Worm (Caenorhabditis elegans): ENCODE data around the gene C09F5.3.

C09F5.3 gene

ce11 chrIII:644660-645059, 20.4 kb downstream of the C09F5.3 start:
- TF ChIP-seq lin-29 (GFP tag; IDR thresholded peaks at IDR 0.05) (no peak), unc-62 (GFP tag; optimal IDR thresholded peaks at IDR 0.05 in 1 of 2) (peak in 1 of 2 experiments; percentile 57), unc-62 (tag; optimal IDR thresholded peaks at IDR 0.05) (no peak)

DNA sequence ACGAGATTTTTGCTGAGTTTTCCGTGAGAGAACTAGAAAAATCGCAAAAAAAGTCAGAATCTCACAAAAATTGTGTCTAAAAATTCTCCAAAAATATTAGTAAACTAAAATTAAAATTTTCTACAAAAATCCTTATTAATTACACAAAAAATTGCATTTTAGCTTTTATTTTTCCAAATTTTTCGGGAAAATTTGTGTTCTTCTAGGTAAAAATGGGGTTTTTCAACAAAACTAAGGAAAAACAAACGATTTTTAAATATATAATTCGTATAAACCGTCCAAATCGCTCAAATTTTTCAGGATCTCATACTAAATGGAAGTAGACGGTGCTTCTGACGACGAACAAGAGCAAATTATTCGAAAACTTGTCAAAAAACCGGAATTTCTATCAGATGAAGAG, 23.3 kb downstream of the C09F5.3 start, which contains the start of gene W06E11.1:
W06E11.1 (plus strand) TSS at position 301 of the 400 bp plus-strand sequence.
- TF ChIP-seq lin-38 (GFP tag; IDR thresholded peaks at IDR 0.05) (peak; percentile 38), nhr-77 (tag; optimal IDR thresholded peaks at IDR 0.05) (no peak)

ce11 chrIII:640198-640803, 24.8 kb downstream of the C09F5.3 start, which contains the start of the genes tag-266 and tag-267:
TSS of gene tag-266 (minus strand) at chrIII:640226.
TSS of gene tag-267 (plus strand) at chrIII:640790.
- TF ChIP-seq nhr-11 (tag; optimal IDR thresholded peaks at IDR 0.05) (peak; percentile 44), fkh-10 (GFP tag; optimal IDR thresholded peaks at IDR 0.05) (peak; percentile 62), hmg-1.1 (GFP tag; IDR thresholded peaks at IDR 0.05) (peak; percentile 55; the same call in 1 of the 2 replicates), hif-1 (tag; optimal IDR thresholded peaks at IDR 0.05) (peak in 1 of 2 experiments; percentile 91), spr-1 (tag; optimal IDR thresholded peaks at IDR 0.05) (peak; percentile 23), ZK337.2 (GFP tag; IDR thresholded peaks at IDR 0.05) (peak; percentile 16; the same call in 1 of the 2 replicates), unc-130 (GFP tag; optimal IDR thresholded peaks at IDR 0.05) (peak; percentile 94), pha-4 (GFP tag; IDR thresholded peaks at IDR 0.05) (peak; percentile 38; the same call in 1 of the 2 replicates), pha-4 (tag; optimal IDR thresholded peaks at IDR 0.05) (no peak), mep-1 (tag; optimal IDR thresholded peaks at IDR 0.05) (peak; percentile 78), dve-1 (tag; optimal IDR thresholded peaks at IDR 0.05; ENCODE audit: insufficient read depth) (peak; percentile 47), rbr-2 (tag; optimal IDR thresholded peaks at IDR 0.05) (peak; percentile 76), nhr-6 (tag; optimal IDR thresholded peaks at IDR 0.05) (peak; percentile 1), zfp-2 (tag; optimal IDR thresholded peaks at IDR 0.05) (no peak), aha-1 (tag) (peak; percentile 63), mes-2 (tag; optimal IDR thresholded peaks at IDR 0.05; ENCODE audit: poor library complexity, severe bottlenecking) (peak; percentile 87), ceh-44 (GFP tag; IDR thresholded peaks at IDR 0.05) (no peak), vab-7 (GFP tag; IDR thresholded peaks at IDR 0.05) (peak; percentile 62; the same call in 1 of the 2 replicates), dpl-1 (GFP tag; optimal IDR thresholded peaks at IDR 0.05) (peak; percentile 43), lsy-2 (tag; optimal IDR thresholded peaks at IDR 0.05) (peak in 1 of 2 experiments; percentile 73), nhr-28 (tag; optimal IDR thresholded peaks at IDR 0.05) (peak; percentile 33), D1046.2 (GFP tag; IDR thresholded peaks at IDR 0.05) (no peak), hlh-11 (tag; optimal IDR thresholded peaks at IDR 0.05) (peak; percentile 36), mxl-2 (GFP tag; conservative IDR thresholded peaks at IDR 0.05) (no peak), daf-16 (GFP tag; optimal IDR thresholded peaks at IDR 0.05) (no peak), daf-16 (tag; optimal IDR thresholded peaks at IDR 0.05) (peak; percentile 32), F37D6.2 (tag; optimal IDR thresholded peaks at IDR 0.05) (peak; percentile 69), nhr-77 (tag; optimal IDR thresholded peaks at IDR 0.05) (peak; percentile 91), Y5F2A.4 (GFP tag; optimal IDR thresholded peaks at IDR 0.05) (no peak), mdl-1 (tag; optimal IDR thresholded peaks at IDR 0.05) (peak in 1 of 2 experiments; percentile 27), lir-3 (tag; optimal IDR thresholded peaks at IDR 0.05) (peak; percentile 46), hlh-30 (tag; optimal IDR thresholded peaks at IDR 0.05; ENCODE audit: insufficient read depth) (peak; percentile 57), lin-38 (GFP tag; IDR thresholded peaks at IDR 0.05) (peak; percentile 97), ztf-7 (tag; optimal IDR thresholded peaks at IDR 0.05) (no peak), ceh-28 (tag; optimal IDR thresholded peaks at IDR 0.05) (no peak)
